Worm (Caenorhabditis elegans) whole organism, midembryonic: ENCODE measurements around the gene srh-139.

Source experiments
- T22C8.4 ChIP-seq: fragments of 200-800 bp; sonication (Bioruptor generic); IDR thresholded peaks from 2 replicates; pipeline ENCODE4 v1.3.6; 2022; ENCODE audit warnings: missing genetic modification characterization, missing compliant biosample characterization
- flt-1 ChIP-seq: fragments of 200-800 bp; sonication (Bioruptor generic); IDR thresholded peaks from 2 replicates; pipeline ENCODE4 v1.3.6; 2022; ENCODE audit warnings: missing genetic modification characterization, missing compliant biosample characterization
- med-1 ChIP-seq: sonication (generic microtip); optimal IDR thresholded peaks from 2 replicates; lab custom pipeline; 2017; ENCODE audit warnings: missing genetic modification characterization, mild to moderate bottlenecking, missing compliant biosample characterization, antibody characterized with exemption, missing genetic modification reagents; ENCODE audit not compliant: insufficient read depth
- ref-1 ChIP-seq: fragments of 200-800 bp; sonication (Bioruptor generic); conservative IDR thresholded peaks from 2 replicates; pipeline ENCODE4 v1.3.6; 2022; ENCODE audit warnings: missing genetic modification reagents, missing genetic modification characterization, missing compliant biosample characterization
- tab-1 ChIP-seq: fragments of 200-800 bp; sonication (Bioruptor generic); IDR thresholded peaks from 2 replicates; pipeline ENCODE4 v1.3.6; 2022; ENCODE audit warnings: missing genetic modification characterization, missing compliant biosample characterization
- ztf-29 ChIP-seq: fragments of 200-800 bp; sonication (Bioruptor generic); IDR thresholded peaks from 2 replicates; pipeline ENCODE4 v1.3.6; 2022; ENCODE audit warnings: missing genetic modification reagents, missing genetic modification characterization, missing compliant biosample characterization

- TF ChIP-seq ztf-29 (no peak), med-1 (no peak), tab-1 (GFP tag; lab: Robert Waterston, UW) (no peak), ref-1 (GFP tag; lab: Robert Waterston, UW) (no peak), T22C8.4 (GFP tag; lab: Robert Waterston, UW) (no peak), flt-1 (GFP tag; lab: Robert Waterston, UW) (no peak)
Measured at ce11 chrV:16527796-16528195, 44.0 kb downstream of the srh-139 start, which contains the start of gene F36D3.16.
